Fruit fly (Drosophila melanogaster) whole organism, embryonic: Measurements from ENCODE around the gene DCP2.

Experiments used
- Blimp-1 ChIP-seq: fragments of 200-800 bp; sonication (Bioruptor generic); optimal IDR thresholded peaks from 3 replicates; lab custom pipeline; 2018; ENCODE audit warnings: missing biosample characterization, missing genetic modification characterization, mild to moderate bottlenecking, moderate library complexity, missing genetic modification reagents
- CG10147 ChIP-seq: fragments of 200-800 bp; sonication (Bioruptor generic); optimal IDR thresholded peaks from 2 replicates; lab custom pipeline; 2019; ENCODE audit warnings: missing biosample characterization, mild to moderate bottlenecking, missing genetic modification characterization, moderate library complexity
- CG10979 ChIP-seq: fragments of 200-800 bp; sonication (Bioruptor generic); optimal IDR thresholded peaks from 2 replicates; lab custom pipeline; 2018; ENCODE audit warnings: missing biosample characterization, mild to moderate bottlenecking, missing genetic modification characterization, moderate library complexity
- CG11456 ChIP-seq: fragments of 200-800 bp; sonication (Bioruptor generic); IDR thresholded peaks from 3 replicates; pipeline ENCODE4 v1.3.6; 2022; ENCODE audit warnings: missing biosample characterization, missing genetic modification characterization
- CG13424 ChIP-seq: fragments of 200-800 bp; sonication (Bioruptor generic); optimal IDR thresholded peaks from 2 replicates; lab custom pipeline; 2019; ENCODE audit warnings: missing biosample characterization, mild to moderate bottlenecking, missing genetic modification characterization, moderate library complexity
- CG15696 ChIP-seq: fragments of 200-800 bp; sonication (Bioruptor generic); optimal IDR thresholded peaks from 2 replicates; lab custom pipeline; 2019; ENCODE audit warnings: missing biosample characterization, mild to moderate bottlenecking, missing genetic modification characterization, moderate library complexity
- CG16813 ChIP-seq: fragments of 200-800 bp; sonication (Bioruptor generic); IDR thresholded peaks from 3 replicates; pipeline ENCODE4 v1.3.6; 2022; ENCODE audit warnings: missing biosample characterization, missing genetic modification characterization; ENCODE audit not compliant: partially characterized antibody
- CG16815 ChIP-seq: fragments of 200-800 bp; sonication (Bioruptor generic); optimal IDR thresholded peaks from 3 replicates; lab custom pipeline; 2017; ENCODE audit warnings: missing biosample characterization, mild to moderate bottlenecking, missing genetic modification characterization
- CG17385 ChIP-seq: fragments of 200-800 bp; sonication (Bioruptor generic); optimal IDR thresholded peaks from 3 replicates; lab custom pipeline; 2018; ENCODE audit warnings: missing biosample characterization, mild to moderate bottlenecking, missing genetic modification characterization
- CG18262 ChIP-seq: fragments of 200-800 bp; optimal IDR thresholded peaks from 3 replicates; lab custom pipeline; 2019; ENCODE audit warnings: missing biosample characterization, mild to moderate bottlenecking, missing genetic modification characterization, moderate library complexity
- CG18619 ChIP-seq: fragments of 200-800 bp; sonication (Bioruptor generic); optimal IDR thresholded peaks from 3 replicates; lab custom pipeline; 2017; ENCODE audit warnings: missing biosample characterization, mild to moderate bottlenecking, missing genetic modification characterization
- CG30020 ChIP-seq: fragments of 200-800 bp; optimal IDR thresholded peaks from 2 replicates; lab custom pipeline; 2019; ENCODE audit warnings: missing biosample characterization, mild to moderate bottlenecking, missing genetic modification characterization, moderate library complexity
- CG30403 ChIP-seq: fragments of 200-800 bp; sonication (Bioruptor generic); optimal IDR thresholded peaks from 3 replicates; lab custom pipeline; 2016; ENCODE audit warnings: missing biosample characterization, missing genetic modification characterization
- CG4424 ChIP-seq: fragments of 200-800 bp; sonication (Bioruptor generic); optimal IDR thresholded peaks from 3 replicates; lab custom pipeline; 2016; ENCODE audit warnings: missing biosample characterization, missing genetic modification characterization
- CG6813 ChIP-seq: fragments of 200-800 bp; sonication (Bioruptor generic); optimal IDR thresholded peaks from 2 replicates; lab custom pipeline; 2017; ENCODE audit warnings: missing biosample characterization, missing genetic modification characterization, mild to moderate bottlenecking, moderate library complexity, missing genetic modification reagents
- CG7556 ChIP-seq: fragments of 200-800 bp; sonication (Bioruptor generic); optimal IDR thresholded peaks from 2 replicates; lab custom pipeline; 2017; ENCODE audit warnings: missing biosample characterization, mild to moderate bottlenecking, missing genetic modification characterization
- Dref ChIP-seq: fragments of 200-800 bp; sonication (Bioruptor generic); IDR thresholded peaks from 2 replicates; pipeline ENCODE4 v1.3.6; 2022; ENCODE audit warnings: missing biosample characterization, missing genetic modification characterization
- Eip74EF ChIP-seq, 2 experiments: fragments of 200-800 bp in 1 of 2; fragments of >200 bp in 1 of 2; sonication (Bioruptor generic) in 1 of 2; optimal IDR thresholded peaks; 2 replicates each; lab custom pipeline; 2017 to 2019; ENCODE audit warnings: missing biosample characterization in 2 of 2, missing genetic modification characterization in 2 of 2, mild to moderate bottlenecking in 1 of 2, moderate library complexity in 1 of 2
- Hmr ChIP-seq: fragments of 200-800 bp; sonication (Bioruptor generic); optimal IDR thresholded peaks from 3 replicates; lab custom pipeline; 2017; ENCODE audit warnings: mild to moderate bottlenecking, missing biosample characterization, missing genetic modification reagents, missing genetic modification characterization
- Hr3 ChIP-seq: fragments of 200-800 bp; sonication (Bioruptor generic); optimal IDR thresholded peaks from 3 replicates; lab custom pipeline; 2016; ENCODE audit warnings: missing biosample characterization, missing genetic modification characterization
- Hr78 ChIP-seq, 2 experiments: fragments of 200-800 bp in 1 of 2; fragments of >200 bp in 1 of 2; sonication (Bioruptor generic) in 1 of 2; optimal IDR thresholded peaks; 2 replicates each; lab custom pipeline; 2017 to 2019; ENCODE audit warnings: missing biosample characterization in 2 of 2, missing genetic modification characterization in 2 of 2, mild to moderate bottlenecking in 1 of 2, moderate library complexity in 1 of 2
- Lpt ChIP-seq: fragments of >200 bp; optimal IDR thresholded peaks from 2 replicates; lab custom pipeline; 2018; ENCODE audit warnings: missing biosample characterization, missing genetic modification characterization
- Max ChIP-seq: fragments of 200-800 bp; sonication (Bioruptor generic); optimal IDR thresholded peaks from 2 replicates; lab custom pipeline; 2016; ENCODE audit warnings: missing biosample characterization, mild to moderate bottlenecking, missing genetic modification characterization
- Mrtf ChIP-seq: fragments of 200-800 bp; sonication (Bioruptor generic); IDR thresholded peaks from 3 replicates; pipeline ENCODE4 v1.3.6; 2022; ENCODE audit warnings: missing biosample characterization, missing genetic modification characterization
- Sox100B ChIP-seq: fragments of 200-800 bp; sonication (Bioruptor generic); optimal IDR thresholded peaks from 3 replicates; lab custom pipeline; 2018; ENCODE audit warnings: missing biosample characterization, mild to moderate bottlenecking, missing genetic modification characterization
- Sry-δ ChIP-seq: fragments of 200-800 bp; sonication (Bioruptor generic); optimal IDR thresholded peaks from 2 replicates; lab custom pipeline; 2016; ENCODE audit warnings: missing biosample characterization, missing genetic modification characterization
- TFAM ChIP-seq: fragments of 200-800 bp; sonication (Bioruptor generic); optimal IDR thresholded peaks from 2 replicates; lab custom pipeline; 2017; ENCODE audit warnings: missing biosample characterization, missing genetic modification characterization, inconsistent platforms
- al ChIP-seq: fragments of 200-800 bp; sonication (Bioruptor generic); IDR thresholded peaks from 2 replicates; pipeline ENCODE4 v1.3.6; 2022; ENCODE audit warnings: missing biosample characterization, missing genetic modification characterization
- az2 ChIP-seq: fragments of 200-800 bp; sonication (Bioruptor generic); optimal IDR thresholded peaks from 3 replicates; lab custom pipeline; 2016; ENCODE audit warnings: missing biosample characterization, missing genetic modification characterization
- bab2 ChIP-seq: fragments of 200-800 bp; sonication (Bioruptor generic); optimal IDR thresholded peaks from 2 replicates; lab custom pipeline; 2016; ENCODE audit warnings: missing biosample characterization, missing genetic modification characterization
- bsh ChIP-seq, 2 experiments: fragments of 200-800 bp; sonication (Bioruptor generic); optimal IDR thresholded peaks; 2 replicates each; lab custom pipeline; 2017 to 2018; ENCODE audit warnings: mild to moderate bottlenecking in 2 of 2, missing biosample characterization in 2 of 2, missing genetic modification characterization in 2 of 2, moderate library complexity in 1 of 2
- ci ChIP-seq: fragments of 200-800 bp; sonication (Bioruptor generic); IDR thresholded peaks from 3 replicates; pipeline ENCODE4 v1.3.6; 2022; ENCODE audit warnings: missing biosample characterization, missing genetic modification characterization
- corto ChIP-seq: fragments of 200-800 bp; sonication (Bioruptor generic); optimal IDR thresholded peaks from 2 replicates; lab custom pipeline; 2016; ENCODE audit warnings: missing biosample characterization, mild to moderate bottlenecking, missing genetic modification characterization, moderate library complexity
- disco-r ChIP-seq: fragments of 200-800 bp; sonication (Bioruptor generic); optimal IDR thresholded peaks from 2 replicates; lab custom pipeline; 2016; ENCODE audit warnings: missing biosample characterization, missing genetic modification characterization
- dpn ChIP-seq, 2 experiments: fragments of 200-800 bp; sonication (Bioruptor generic); optimal IDR thresholded peaks; 3 replicates each; lab custom pipeline; 2016; ENCODE audit warnings: missing biosample characterization in 2 of 2, missing genetic modification characterization in 2 of 2
- eve ChIP-seq, 2 experiments: fragments of >200 bp; optimal IDR thresholded peaks; 2 replicates each; lab custom pipeline; 2017; ENCODE audit warnings: missing biosample characterization in 2 of 2, missing genetic modification characterization in 2 of 2
- fd102C ChIP-seq: fragments of 200-800 bp; sonication (Bioruptor generic); optimal IDR thresholded peaks from 2 replicates; lab custom pipeline; 2018; ENCODE audit warnings: missing biosample characterization, mild to moderate bottlenecking, missing genetic modification characterization, moderate library complexity
- grau ChIP-seq: fragments of 200-800 bp; optimal IDR thresholded peaks from 3 replicates; lab custom pipeline; 2019; ENCODE audit warnings: missing biosample characterization, mild to moderate bottlenecking, missing genetic modification characterization, moderate library complexity
- hbn ChIP-seq: fragments of 200-800 bp; sonication (Bioruptor generic); IDR thresholded peaks from 2 replicates; pipeline ENCODE4 v1.3.6; 2022; ENCODE audit warnings: missing biosample characterization, missing genetic modification characterization; ENCODE audit not compliant: partially characterized antibody
- kni ChIP-seq: fragments of 200-800 bp; sonication (Bioruptor generic); optimal IDR thresholded peaks from 3 replicates; lab custom pipeline; 2017; ENCODE audit warnings: mild to moderate bottlenecking, missing biosample characterization, missing genetic modification reagents, missing genetic modification characterization
- mld ChIP-seq: fragments of 200-800 bp; sonication (Bioruptor generic); IDR thresholded peaks from 3 replicates; pipeline ENCODE4 v1.3.6; 2022; ENCODE audit warnings: missing biosample characterization, missing genetic modification characterization; ENCODE audit not compliant: partially characterized antibody
- nerfin-2 ChIP-seq: fragments of 200-800 bp; sonication (Bioruptor generic); IDR thresholded peaks from 2 replicates; pipeline ENCODE4 v1.3.6; 2022; ENCODE audit warnings: missing biosample characterization, missing genetic modification characterization; ENCODE audit not compliant: partially characterized antibody
- phol ChIP-seq: fragments of 200-800 bp; sonication (Bioruptor generic); optimal IDR thresholded peaks from 3 replicates; lab custom pipeline; 2018; ENCODE audit warnings: missing biosample characterization, mild to moderate bottlenecking, missing genetic modification characterization, moderate library complexity
- pita ChIP-seq: fragments of 200-800 bp; sonication (Bioruptor generic); optimal IDR thresholded peaks from 2 replicates; lab custom pipeline; 2017; ENCODE audit warnings: missing biosample characterization, mild to moderate bottlenecking, missing genetic modification characterization
- sens ChIP-seq: fragments of 200-800 bp; sonication (Bioruptor generic); peaks from one replicate; lab custom pipeline; 2016; ENCODE audit warnings: missing biosample characterization, missing genetic modification characterization
- tap ChIP-seq: fragments of 200-800 bp; optimal IDR thresholded peaks from 3 replicates; lab custom pipeline; 2019; ENCODE audit warnings: missing biosample characterization, mild to moderate bottlenecking, missing genetic modification characterization, moderate library complexity
- tll ChIP-seq, 2 experiments: fragments of 200-800 bp in 1 of 2; fragments of >200 bp in 1 of 2; sonication (Bioruptor generic) in 1 of 2; optimal IDR thresholded peaks; 2 replicates each; lab custom pipeline; 2017 to 2019; ENCODE audit warnings: missing biosample characterization in 2 of 2, missing genetic modification characterization in 2 of 2, mild to moderate bottlenecking in 1 of 2, moderate library complexity in 1 of 2
- unpg ChIP-seq: fragments of 200-800 bp; sonication (Bioruptor generic); optimal IDR thresholded peaks from 3 replicates; lab custom pipeline; 2018; ENCODE audit warnings: missing biosample characterization, mild to moderate bottlenecking, missing genetic modification characterization, moderate library complexity
- vvl ChIP-seq: fragments of 200-800 bp; sonication (Bioruptor generic); IDR thresholded peaks from 2 replicates; pipeline ENCODE4 v1.3.6; 2022; ENCODE audit warnings: missing biosample characterization, missing genetic modification characterization

DCP2 gene

dm6 chr3L:15787406-15787805, 38.8 kb downstream of the DCP2 start (continued):
- TF ChIP-seq tll (GFP tag; optimal IDR thresholded peaks at IDR 0.05; lab: Kevin White, UChicago) (peak in 1 of 2 experiments; percentile 41), phol (peak; percentile 74), pita (GFP tag; lab: Kevin White, UChicago) (no peak), eve (GFP tag; optimal IDR thresholded peaks at IDR 0.05; lab: Kevin White, UChicago) (peak in 1 of 2 experiments; percentile 73), CG18262 (peak; percentile 86), Hmr (GFP tag; lab: Kevin White, UChicago) (peak; percentile 53), kni (GFP tag; lab: Kevin White, UChicago) (no peak), al (GFP tag; lab: Robert Waterston, UW) (no peak), TFAM (no peak), Blimp-1 (GFP tag; lab: Kevin White, UChicago) (peak; percentile 74), CG10979 (tag; lab: Kevin White, UChicago) (peak; percentile 85), Sox100B (GFP tag; lab: Kevin White, UChicago) (peak; percentile 54), dpn (GFP tag; optimal IDR thresholded peaks at IDR 0.05; lab: Kevin White, UChicago) (peak in 1 of 2 experiments; percentile 11), az2 (GFP tag; lab: Kevin White, UChicago) (peak; percentile 51), Mrtf (GFP tag; lab: Robert Waterston, UW) (no peak), bab2 (no peak), CG16813 (GFP tag; lab: Robert Waterston, UW) (no peak), mld (GFP tag; lab: Robert Waterston, UW) (no peak), CG18619 (GFP tag; lab: Kevin White, UChicago) (no peak), CG4424 (GFP tag; lab: Kevin White, UChicago) (peak; percentile 60), unpg (peak; percentile 72), vvl (GFP tag; lab: Robert Waterston, UW) (peak; percentile 61; the same call in 1 of the 2 replicates), fd102C (peak; percentile 35), CG11456 (no peak), Lpt (no peak), Eip74EF (GFP tag; optimal IDR thresholded peaks at IDR 0.05; lab: Kevin White, UChicago) (peak in 1 of 2 experiments; percentile 38), CG15696 (tag; lab: Kevin White, UChicago) (peak; percentile 77), Dref (no peak), CG30403 (GFP tag; lab: Kevin White, UChicago) (peak; percentile 52), Hr3 (GFP tag; lab: Kevin White, UChicago) (peak; percentile 46), nerfin-2 (no peak), CG30020 (tag; lab: Kevin White, UChicago) (peak; percentile 29), CG16815 (GFP tag; lab: Kevin White, UChicago) (peak; percentile 31), Sry-δ (GFP tag; lab: Kevin White, UChicago) (no peak), CG13424 (tag; lab: Kevin White, UChicago) (peak; percentile 66), disco-r (GFP tag; lab: Kevin White, UChicago) (no peak), CG6813 (GFP tag; lab: Kevin White, UChicago) (peak; percentile 33), sens (peak; percentile 67), grau (tag; lab: Kevin White, UChicago) (peak; percentile 72), Hr78 (GFP tag; optimal IDR thresholded peaks at IDR 0.05; lab: Kevin White, UChicago) (peak in 1 of 2 experiments; percentile 3), CG7556 (peak; percentile 77), Max (GFP tag; lab: Kevin White, UChicago) (peak; percentile 14), CG10147 (peak; percentile 37), hbn (GFP tag; lab: Robert Waterston, UW) (no peak), corto (no peak), bsh (GFP tag; optimal IDR thresholded peaks at IDR 0.05; lab: Kevin White, UChicago) (peak in 1 of 2 experiments; percentile 81), ci (GFP tag; lab: Robert Waterston, UW) (no peak), tap (tag; lab: Kevin White, UChicago) (peak; percentile 53), CG17385 (GFP tag; lab: Kevin White, UChicago) (peak; percentile 33)
